Fruit fly (Drosophila melanogaster) whole organism, embryonic: Measurements from ENCODE around the gene Hr38.

Experiments
- Abd-B ChIP-seq: fragments of 200-800 bp; sonication (Bioruptor generic); optimal IDR thresholded peaks from 2 replicates; lab custom pipeline; 2018; ENCODE audit warnings: missing biosample characterization, mild to moderate bottlenecking, missing genetic modification characterization, moderate library complexity
- Adf1 ChIP-seq: fragments of 200-800 bp; sonication (Bioruptor generic); IDR thresholded peaks from 2 replicates; pipeline ENCODE4 v1.3.6; 2022; ENCODE audit warnings: missing biosample characterization, missing genetic modification characterization
- CG10462 ChIP-seq: fragments of 200-800 bp; sonication (Bioruptor generic); optimal IDR thresholded peaks from 2 replicates; lab custom pipeline; 2016; ENCODE audit warnings: missing biosample characterization, missing genetic modification characterization
- CG10654 ChIP-seq: fragments of 200-800 bp; sonication (Bioruptor generic); optimal IDR thresholded peaks from 2 replicates; lab custom pipeline; 2016; ENCODE audit warnings: missing biosample characterization, missing genetic modification characterization
- CG10959 ChIP-seq: fragments of 200-800 bp; sonication (Bioruptor generic); IDR thresholded peaks from 2 replicates; pipeline ENCODE4 v1.3.6; 2022; ENCODE audit warnings: missing biosample characterization, missing genetic modification characterization
- CG11504 ChIP-seq: fragments of 200-800 bp; sonication (Bioruptor generic); optimal IDR thresholded peaks from 3 replicates; lab custom pipeline; 2019; ENCODE audit warnings: missing biosample characterization, mild to moderate bottlenecking, missing genetic modification characterization, moderate library complexity
- CG12299 ChIP-seq: fragments of 200-800 bp; sonication (Bioruptor generic); optimal IDR thresholded peaks from 2 replicates; lab custom pipeline; 2018; ENCODE audit warnings: missing biosample characterization, mild to moderate bottlenecking, missing genetic modification characterization
- CG12942 ChIP-seq: fragments of 200-800 bp; sonication (Bioruptor generic); optimal IDR thresholded peaks from 3 replicates; lab custom pipeline; 2016; ENCODE audit warnings: missing biosample characterization, missing genetic modification characterization
- CG13424 ChIP-seq: fragments of 200-800 bp; sonication (Bioruptor generic); optimal IDR thresholded peaks from 2 replicates; lab custom pipeline; 2019; ENCODE audit warnings: missing biosample characterization, mild to moderate bottlenecking, missing genetic modification characterization, moderate library complexity
- CG1602 ChIP-seq: fragments of 200-800 bp; sonication (Bioruptor generic); optimal IDR thresholded peaks from 3 replicates; lab custom pipeline; 2016; ENCODE audit warnings: missing biosample characterization, missing genetic modification characterization
- CG16779 ChIP-seq: fragments of 200-800 bp; sonication (Bioruptor generic); IDR thresholded peaks from 2 replicates; pipeline ENCODE4 v1.3.6; 2022; ENCODE audit warnings: missing biosample characterization, missing genetic modification characterization
- CG2889 ChIP-seq: fragments of 200-800 bp; sonication (Bioruptor generic); IDR thresholded peaks from 3 replicates; pipeline ENCODE4 v1.3.6; 2022; ENCODE audit warnings: missing biosample characterization, missing genetic modification characterization
- CG30431 ChIP-seq: fragments of 200-800 bp; sonication (Bioruptor generic); optimal IDR thresholded peaks from 2 replicates; lab custom pipeline; 2017; ENCODE audit warnings: missing biosample characterization, missing genetic modification characterization
- CG34422 ChIP-seq: fragments of 200-800 bp; sonication (Bioruptor generic); IDR thresholded peaks from 3 replicates; pipeline ENCODE4 v1.3.6; 2022; ENCODE audit warnings: missing biosample characterization, missing genetic modification characterization
- CG3838 ChIP-seq: fragments of 200-800 bp; sonication (Bioruptor generic); optimal IDR thresholded peaks from 3 replicates; lab custom pipeline; 2016; ENCODE audit warnings: missing biosample characterization, missing genetic modification characterization
- CG4360 ChIP-seq: fragments of 200-800 bp; sonication (Bioruptor generic); IDR thresholded peaks from 2 replicates; pipeline ENCODE4 v1.3.6; 2022; ENCODE audit warnings: missing biosample characterization, missing genetic modification characterization
- CG4404 ChIP-seq: fragments of 200-800 bp; sonication (Bioruptor generic); IDR thresholded peaks from 2 replicates; pipeline ENCODE4 v1.3.6; 2022; ENCODE audit warnings: missing biosample characterization, missing genetic modification characterization
- CG6272 ChIP-seq: fragments of 200-800 bp; sonication (Bioruptor generic); IDR thresholded peaks from 2 replicates; pipeline ENCODE4 v1.3.6; 2022; ENCODE audit warnings: missing biosample characterization, missing genetic modification characterization
- CG6813 ChIP-seq: fragments of 200-800 bp; sonication (Bioruptor generic); optimal IDR thresholded peaks from 2 replicates; lab custom pipeline; 2017; ENCODE audit warnings: missing biosample characterization, missing genetic modification characterization, mild to moderate bottlenecking, moderate library complexity, missing genetic modification reagents
- CG9797 ChIP-seq: fragments of 200-800 bp; sonication (Bioruptor generic); optimal IDR thresholded peaks from 3 replicates; lab custom pipeline; 2018; ENCODE audit warnings: missing biosample characterization, mild to moderate bottlenecking, missing genetic modification characterization
- CG9817 ChIP-seq: fragments of 200-800 bp; sonication (Bioruptor generic); optimal IDR thresholded peaks from 2 replicates; lab custom pipeline; 2018; ENCODE audit warnings: missing biosample characterization, mild to moderate bottlenecking, missing genetic modification characterization, moderate library complexity
- CG9876 ChIP-seq: fragments of 200-800 bp; sonication (Bioruptor generic); optimal IDR thresholded peaks from 2 replicates; lab custom pipeline; 2016; ENCODE audit warnings: missing biosample characterization, missing genetic modification characterization
- Fer2 ChIP-seq: fragments of 200-800 bp; sonication (Bioruptor generic); optimal IDR thresholded peaks from 2 replicates; lab custom pipeline; 2018; ENCODE audit warnings: missing biosample characterization, mild to moderate bottlenecking, missing genetic modification characterization, moderate library complexity
- HLH4C ChIP-seq: fragments of 200-800 bp; sonication (Bioruptor generic); IDR thresholded peaks from 3 replicates; pipeline ENCODE4 v1.3.6; 2022; ENCODE audit warnings: missing biosample characterization, missing genetic modification characterization; ENCODE audit not compliant: partially characterized antibody
- HmgZ ChIP-seq: fragments of 200-800 bp; sonication (Bioruptor generic); optimal IDR thresholded peaks from 2 replicates; lab custom pipeline; 2018; ENCODE audit warnings: missing biosample characterization, mild to moderate bottlenecking, missing genetic modification characterization
- Hmr ChIP-seq: fragments of 200-800 bp; sonication (Bioruptor generic); optimal IDR thresholded peaks from 3 replicates; lab custom pipeline; 2017; ENCODE audit warnings: mild to moderate bottlenecking, missing biosample characterization, missing genetic modification reagents, missing genetic modification characterization
- Hr3 ChIP-seq: fragments of 200-800 bp; sonication (Bioruptor generic); optimal IDR thresholded peaks from 3 replicates; lab custom pipeline; 2016; ENCODE audit warnings: missing biosample characterization, missing genetic modification characterization
- Max ChIP-seq: fragments of 200-800 bp; sonication (Bioruptor generic); optimal IDR thresholded peaks from 2 replicates; lab custom pipeline; 2016; ENCODE audit warnings: missing biosample characterization, mild to moderate bottlenecking, missing genetic modification characterization
- Meics ChIP-seq: fragments of 200-800 bp; sonication (Bioruptor generic); optimal IDR thresholded peaks from 2 replicates; lab custom pipeline; 2017; ENCODE audit warnings: missing biosample characterization, mild to moderate bottlenecking, missing genetic modification characterization
- Mes4 ChIP-seq: fragments of 200-800 bp; sonication (Bioruptor generic); optimal IDR thresholded peaks from 2 replicates; lab custom pipeline; 2016; ENCODE audit warnings: missing biosample characterization, missing genetic modification characterization
- NFAT ChIP-seq: fragments of 200-800 bp; sonication (Bioruptor generic); IDR thresholded peaks from 2 replicates; pipeline ENCODE4 v1.3.6; 2022; ENCODE audit warnings: missing biosample characterization, missing genetic modification characterization
- aop ChIP-seq: fragments of 200-800 bp; sonication (Bioruptor generic); IDR thresholded peaks from 2 replicates; pipeline ENCODE4 v1.3.6; 2022; ENCODE audit warnings: missing biosample characterization, missing genetic modification characterization
- cato ChIP-seq: fragments of 200-800 bp; sonication (Bioruptor generic); optimal IDR thresholded peaks from 2 replicates; lab custom pipeline; 2016; ENCODE audit warnings: missing biosample characterization, missing genetic modification characterization, borderline replicate concordance
- chn ChIP-seq: fragments of 200-800 bp; sonication (Bioruptor generic); optimal IDR thresholded peaks from 2 replicates; lab custom pipeline; 2016; ENCODE audit warnings: missing biosample characterization, missing genetic modification characterization
- crp ChIP-seq, 2 experiments: fragments of 200-800 bp; sonication (Bioruptor generic); optimal IDR thresholded peaks; 2 replicates in 1 of 2; 3 replicates in 1 of 2; lab custom pipeline; 2017; ENCODE audit warnings: missing biosample characterization in 2 of 2, missing genetic modification characterization in 2 of 2, mild to moderate bottlenecking in 1 of 2, moderate library complexity in 1 of 2
- fu2 ChIP-seq: fragments of 200-800 bp; sonication (Bioruptor generic); optimal IDR thresholded peaks from 2 replicates; lab custom pipeline; 2016; ENCODE audit warnings: missing biosample characterization, missing genetic modification characterization
- gsb ChIP-seq: fragments of 200-800 bp; sonication (Bioruptor generic); IDR thresholded peaks from 2 replicates; pipeline ENCODE4 v1.3.6; 2022; ENCODE audit warnings: missing biosample characterization, missing genetic modification characterization
- klu ChIP-seq: fragments of 200-800 bp; sonication (Bioruptor generic); IDR thresholded peaks from 2 replicates; pipeline ENCODE4 v1.3.6; 2022; ENCODE audit warnings: missing biosample characterization, missing genetic modification characterization
- lola ChIP-seq, 3 experiments: fragments of >200 bp in 2 of 3; fragments of 200-800 bp in 1 of 3; sonication (Bioruptor generic) in 1 of 3; optimal IDR thresholded peaks; 2 replicates each; lab custom pipeline; 2017 to 2019; ENCODE audit warnings: missing biosample characterization in 3 of 3, missing genetic modification characterization in 3 of 3, mild to moderate bottlenecking in 1 of 3, moderate library complexity in 1 of 3
- nmo ChIP-seq: fragments of 200-800 bp; sonication (Bioruptor generic); optimal IDR thresholded peaks from 2 replicates; lab custom pipeline; 2018; ENCODE audit warnings: missing biosample characterization, mild to moderate bottlenecking, missing genetic modification characterization, moderate library complexity
- pan ChIP-seq, 4 experiments: fragments of >200 bp in 3 of 4; fragments of 200-800 bp in 1 of 4; sonication (Bioruptor generic) in 1 of 4; optimal IDR thresholded peaks in 3 of 4; IDR thresholded peaks in 1 of 4; 2 replicates each; pipeline versions ENCODE4 v1.3.6 to Lab custom; 2017 to 2022; ENCODE audit warnings: missing biosample characterization in 2 of 4, missing genetic modification characterization in 2 of 4, mixed read lengths in 1 of 4
- pita ChIP-seq: fragments of 200-800 bp; sonication (Bioruptor generic); optimal IDR thresholded peaks from 2 replicates; lab custom pipeline; 2017; ENCODE audit warnings: missing biosample characterization, mild to moderate bottlenecking, missing genetic modification characterization
- pros ChIP-seq: fragments of 200-800 bp; sonication (Bioruptor generic); optimal IDR thresholded peaks from 3 replicates; lab custom pipeline; 2019; ENCODE audit warnings: missing biosample characterization, mild to moderate bottlenecking, missing genetic modification characterization, moderate library complexity
- pzg ChIP-seq: fragments of 200-800 bp; sonication (Bioruptor generic); optimal IDR thresholded peaks from 3 replicates; lab custom pipeline; 2018; ENCODE audit warnings: missing biosample characterization, mild to moderate bottlenecking, missing genetic modification characterization, moderate library complexity
- ro ChIP-seq: fragments of 200-800 bp; sonication (Bioruptor generic); IDR thresholded peaks from 2 replicates; pipeline ENCODE4 v1.3.6; 2022; ENCODE audit warnings: missing biosample characterization, missing genetic modification characterization
- sens ChIP-seq: fragments of 200-800 bp; sonication (Bioruptor generic); peaks from one replicate; lab custom pipeline; 2016; ENCODE audit warnings: missing biosample characterization, missing genetic modification characterization
- so ChIP-seq: fragments of 200-800 bp; sonication (Bioruptor generic); IDR thresholded peaks from 3 replicates; pipeline ENCODE4 v1.3.6; 2022; ENCODE audit warnings: missing biosample characterization, missing genetic modification characterization
- tgo ChIP-seq: fragments of 200-800 bp; sonication (Bioruptor generic); IDR thresholded peaks from 3 replicates; pipeline ENCODE4 v1.3.6; 2022; ENCODE audit warnings: missing biosample characterization, missing genetic modification characterization
- trh ChIP-seq: fragments of 200-800 bp; sonication (Bioruptor generic); optimal IDR thresholded peaks from 2 replicates; lab custom pipeline; 2016; ENCODE audit warnings: missing biosample characterization, missing genetic modification characterization
- wek ChIP-seq: fragments of 200-800 bp; sonication (Bioruptor generic); optimal IDR thresholded peaks from 3 replicates; lab custom pipeline; 2018; ENCODE audit warnings: missing biosample characterization, mild to moderate bottlenecking, missing genetic modification characterization, moderate library complexity
- wor ChIP-seq: fragments of 200-800 bp; sonication (Bioruptor generic); IDR thresholded peaks from 2 replicates; pipeline ENCODE4 v1.3.6; 2022; ENCODE audit warnings: missing biosample characterization, missing genetic modification characterization

Hr38 gene

DNA sequence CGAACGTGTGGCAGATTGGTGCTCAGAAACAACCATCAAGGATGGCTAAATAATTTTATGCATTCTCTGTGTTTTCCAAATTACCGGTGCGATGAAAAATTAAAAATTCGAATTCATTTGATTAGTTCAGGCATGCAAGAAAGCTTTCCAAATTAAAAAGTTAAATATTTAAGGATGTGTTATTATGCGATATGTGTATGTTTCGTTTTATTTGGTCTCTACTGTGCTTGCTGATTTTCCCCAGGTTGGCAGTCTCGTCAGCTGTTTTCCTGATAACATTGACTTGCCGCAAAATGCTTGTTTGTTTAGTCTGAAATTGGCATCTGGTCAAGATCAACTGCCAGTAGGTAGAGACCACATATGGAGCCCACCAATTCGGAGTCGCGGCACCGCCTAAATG, 64.5 kb downstream of the Hr38 start, which contains the start of gene CG2611 (continued):
- no peak; the same call in 1 of the 2 replicates for TF ChIP-seq Adf1 (GFP tag; lab: Robert Waterston, UW)
- TF ChIP-seq Max (GFP tag; lab: Kevin White, UChicago): peak; percentile 46
- peak; percentile 44 for TF ChIP-seq CG10654
- TF ChIP-seq CG10959 (GFP tag; lab: Robert Waterston, UW): no peak
- peak in 1 of 3 experiments; percentile 35 for TF ChIP-seq lola (GFP tag; optimal IDR thresholded peaks at IDR 0.05; lab: Kevin White, UChicago)
- no peak for TF ChIP-seq CG9797
- TF ChIP-seq CG34422 (GFP tag; lab: Robert Waterston, UW): peak; percentile 75; the same call in 2 of the 3 replicates
- no peak for TF ChIP-seq CG2889 (GFP tag; lab: Robert Waterston, UW)
- TF ChIP-seq fu2 (GFP tag; lab: Kevin White, UChicago): peak; percentile 41
- peak; percentile 67 for TF ChIP-seq HmgZ (tag; lab: Kevin White, UChicago)
- TF ChIP-seq Mes4 (GFP tag; lab: Kevin White, UChicago): peak; percentile 52
- TF ChIP-seq CG13424 (tag; lab: Kevin White, UChicago): peak; percentile 44
- 0 out of 2 replicates have a peak, but pooled peaks have one; percentile 9 for TF ChIP-seq CG4360 (GFP tag; lab: Robert Waterston, UW)
- no peak for TF ChIP-seq wor (GFP tag; lab: Robert Waterston, UW)
- no peak for TF ChIP-seq CG3838 (GFP tag; lab: Kevin White, UChicago)
- TF ChIP-seq CG1602 (GFP tag; lab: Kevin White, UChicago): no peak
- no peak for TF ChIP-seq CG4404 (GFP tag; lab: Robert Waterston, UW)
- no peak for TF ChIP-seq Fer2 (tag; lab: Kevin White, UChicago)
- peak; percentile 55 for TF ChIP-seq nmo (GFP tag; lab: Kevin White, UChicago)
- TF ChIP-seq Hr3 (GFP tag; lab: Kevin White, UChicago): peak; percentile 37
- TF ChIP-seq Hmr (GFP tag; lab: Kevin White, UChicago): no peak
- TF ChIP-seq CG11504 (tag; lab: Kevin White, UChicago): no peak
- no peak for TF ChIP-seq CG9876
- TF ChIP-seq CG6813 (GFP tag; lab: Kevin White, UChicago): no peak
- peak; percentile 50 for TF ChIP-seq CG12942 (GFP tag; lab: Kevin White, UChicago)
- no peak for TF ChIP-seq wek (GFP tag; lab: Kevin White, UChicago)
- no peak for TF ChIP-seq CG12299
- peak; percentile 48 for TF ChIP-seq chn
- no peak for TF ChIP-seq NFAT (GFP tag; lab: Robert Waterston, UW)
- TF ChIP-seq aop (GFP tag; lab: Robert Waterston, UW): no peak
- no peak for TF ChIP-seq CG30431 (GFP tag; lab: Kevin White, UChicago)
- peak; percentile 34 for TF ChIP-seq CG9817 (tag; lab: Kevin White, UChicago)
- peak; percentile 93 for TF ChIP-seq sens (GFP tag; lab: Kevin White, UChicago)
- no peak for TF ChIP-seq HLH4C (GFP tag; lab: Robert Waterston, UW)
- no peak for TF ChIP-seq trh (GFP tag; lab: Kevin White, UChicago)
- no peak for TF ChIP-seq klu (GFP tag; lab: Robert Waterston, UW)
- no peak for TF ChIP-seq gsb (GFP tag; lab: Robert Waterston, UW)
- TF ChIP-seq Meics (GFP tag; lab: Kevin White, UChicago): peak; percentile 47
- TF ChIP-seq pita (GFP tag; lab: Kevin White, UChicago): no peak
- peak; percentile 72 to 95 for TF ChIP-seq crp (GFP tag; optimal IDR thresholded peaks at IDR 0.05; lab: Kevin White, UChicago)
- no peak for TF ChIP-seq pan (optimal IDR thresholded peaks at IDR 0.05; lab: Kevin White, UChicago)
- peak in 1 of 2 experiments; percentile 59 for TF ChIP-seq pan (GFP tag; optimal IDR thresholded peaks at IDR 0.05 in 1 of 2, IDR thresholded peaks at IDR 0.05 in 1 of 2)
- no peak for TF ChIP-seq Abd-B (GFP tag; lab: Kevin White, UChicago)
- peak; percentile 51 for TF ChIP-seq pzg (GFP tag; lab: Kevin White, UChicago)
- no peak for TF ChIP-seq CG6272 (GFP tag; lab: Robert Waterston, UW)
- TF ChIP-seq CG16779 (GFP tag; lab: Robert Waterston, UW): no peak
- no peak for TF ChIP-seq ro (GFP tag; lab: Robert Waterston, UW)
- no peak for TF ChIP-seq so (GFP tag; lab: Robert Waterston, UW)
- peak; percentile 12 for TF ChIP-seq CG10462
- no peak for TF ChIP-seq pros (GFP tag; lab: Kevin White, UChicago)
- no peak for TF ChIP-seq cato (GFP tag; lab: Kevin White, UChicago)
- TF ChIP-seq tgo (GFP tag; lab: Robert Waterston, UW): peak; percentile 42; the same call in 1 of the 3 replicates
